Worm (Caenorhabditis elegans): ENCODE measurements around the gene epic-3.

ce11 chrIV:1725888-1726287 lies 1.7 kb upstream of the epic-3 start, which contains the start of gene K08D12.8:
- TF ChIP-seq nhr-77 (tag; optimal IDR thresholded peaks at IDR 0.05) (no peak), ceh-44 (GFP tag; IDR thresholded peaks at IDR 0.05) (no peak), hif-1 (tag; optimal IDR thresholded peaks at IDR 0.05) (no peak), zag-1 (tag; optimal IDR thresholded peaks at IDR 0.05) (no peak), unc-62 (GFP tag; optimal IDR thresholded peaks at IDR 0.05 in 1 of 2) (no peak), unc-62 (tag; optimal IDR thresholded peaks at IDR 0.05) (no peak), fos-1 (tag; optimal IDR thresholded peaks at IDR 0.05) (no peak), nhr-76 (tag; optimal IDR thresholded peaks at IDR 0.05) (no peak), ceh-20 (GFP tag; IDR thresholded peaks at IDR 0.05) (no peak)
